Fruit fly (Drosophila melanogaster) whole organism, embryonic: ENCODE results near the gene CG2889.

ENCODE experiments used
- Adf1 ChIP-seq: fragments of 200-800 bp; sonication (Bioruptor generic); IDR thresholded peaks from 2 replicates; pipeline ENCODE4 v1.3.6; 2022; ENCODE audit warnings: missing biosample characterization, missing genetic modification characterization
- Antp ChIP-seq: fragments of 200-800 bp; sonication (Bioruptor generic); optimal IDR thresholded peaks from 3 replicates; lab custom pipeline; 2016; ENCODE audit warnings: missing biosample characterization, missing genetic modification characterization
- Awh ChIP-seq: fragments of 200-800 bp; sonication (Bioruptor generic); IDR thresholded peaks from 2 replicates; pipeline ENCODE4, ENCODE4 v1.3.6; 2022; ENCODE audit warnings: missing biosample characterization, missing genetic modification characterization
- BEAF-32 ChIP-seq: fragments of 200-800 bp; sonication (Bioruptor generic); optimal IDR thresholded peaks from 3 replicates; lab custom pipeline; 2017; ENCODE audit warnings: missing biosample characterization, missing genetic modification characterization, mild to moderate bottlenecking, moderate library complexity, missing genetic modification reagents
- CG13296 ChIP-seq: fragments of 200-800 bp; sonication (Bioruptor generic); optimal IDR thresholded peaks from 3 replicates; lab custom pipeline; 2018; ENCODE audit warnings: missing biosample characterization, mild to moderate bottlenecking, missing genetic modification characterization
- CG13424 ChIP-seq: fragments of 200-800 bp; sonication (Bioruptor generic); optimal IDR thresholded peaks from 2 replicates; lab custom pipeline; 2019; ENCODE audit warnings: missing biosample characterization, mild to moderate bottlenecking, missing genetic modification characterization, moderate library complexity
- CG13624 ChIP-seq: fragments of 200-800 bp; sonication (Bioruptor generic); optimal IDR thresholded peaks from 2 replicates; lab custom pipeline; 2016; ENCODE audit warnings: missing biosample characterization, missing genetic modification characterization
- CG13894 ChIP-seq: fragments of 200-800 bp; sonication (Bioruptor generic); optimal IDR thresholded peaks from 3 replicates; lab custom pipeline; 2018; ENCODE audit warnings: missing biosample characterization, mild to moderate bottlenecking, missing genetic modification characterization, moderate library complexity
- CG1603 ChIP-seq: fragments of 200-800 bp; sonication (Bioruptor generic); optimal IDR thresholded peaks from 2 replicates; lab custom pipeline; 2019; ENCODE audit warnings: missing biosample characterization, mild to moderate bottlenecking, missing genetic modification characterization, moderate library complexity
- CG17328 ChIP-seq: fragments of 200-800 bp; sonication (Bioruptor generic); IDR thresholded peaks from 2 replicates; pipeline ENCODE4 v1.3.6; 2022; ENCODE audit warnings: missing biosample characterization, missing genetic modification characterization
- CG17361 ChIP-seq: fragments of 200-800 bp; sonication (Bioruptor generic); IDR thresholded peaks from 3 replicates; pipeline ENCODE4 v1.3.6; 2022; ENCODE audit warnings: missing biosample characterization, missing genetic modification characterization
- CG17802 ChIP-seq: fragments of 200-800 bp; sonication (Bioruptor generic); optimal IDR thresholded peaks from 2 replicates; lab custom pipeline; 2018; ENCODE audit warnings: missing biosample characterization, mild to moderate bottlenecking, missing genetic modification characterization, moderate library complexity
- CG18619 ChIP-seq: fragments of 200-800 bp; sonication (Bioruptor generic); optimal IDR thresholded peaks from 3 replicates; lab custom pipeline; 2017; ENCODE audit warnings: missing biosample characterization, mild to moderate bottlenecking, missing genetic modification characterization
- CG3065 ChIP-seq: fragments of 200-800 bp; sonication (Bioruptor generic); optimal IDR thresholded peaks from 2 replicates; lab custom pipeline; 2016; ENCODE audit warnings: missing biosample characterization, missing genetic modification characterization
- CG6654 ChIP-seq: fragments of 200-800 bp; sonication (Bioruptor generic); optimal IDR thresholded peaks from 2 replicates; lab custom pipeline; 2017; ENCODE audit warnings: missing biosample characterization, mild to moderate bottlenecking, missing genetic modification characterization
- CG8765 ChIP-seq: fragments of 200-800 bp; sonication (Bioruptor generic); IDR thresholded peaks from 2 replicates; pipeline ENCODE4 v1.3.6; 2022; ENCODE audit warnings: missing biosample characterization, missing genetic modification characterization
- CG9797 ChIP-seq: fragments of 200-800 bp; sonication (Bioruptor generic); optimal IDR thresholded peaks from 3 replicates; lab custom pipeline; 2018; ENCODE audit warnings: missing biosample characterization, mild to moderate bottlenecking, missing genetic modification characterization
- CTCF ChIP-seq: fragments of 200-800 bp; sonication (Bioruptor generic); optimal IDR thresholded peaks from 2 replicates; lab custom pipeline; 2017; ENCODE audit warnings: missing biosample characterization, mild to moderate bottlenecking, missing genetic modification characterization, moderate library complexity
- CoRest ChIP-seq: fragments of 200-800 bp; sonication (Bioruptor generic); optimal IDR thresholded peaks from 3 replicates; lab custom pipeline; 2018; ENCODE audit warnings: missing biosample characterization, mild to moderate bottlenecking, missing genetic modification characterization, moderate library complexity
- Fer1 ChIP-seq: fragments of 200-800 bp; sonication (Bioruptor generic); optimal IDR thresholded peaks from 2 replicates; lab custom pipeline; 2017; ENCODE audit warnings: missing biosample characterization, mild to moderate bottlenecking, missing genetic modification characterization
- HHEX ChIP-seq: fragments of 200-800 bp; sonication (Bioruptor generic); optimal IDR thresholded peaks from 3 replicates; lab custom pipeline; 2017; ENCODE audit warnings: missing biosample characterization, mild to moderate bottlenecking, missing genetic modification characterization, missing genetic modification reagents
- Lhr ChIP-seq: fragments of 200-800 bp; sonication (Bioruptor generic); optimal IDR thresholded peaks from 3 replicates; lab custom pipeline; 2017; ENCODE audit warnings: mild to moderate bottlenecking, missing biosample characterization, missing genetic modification reagents, missing genetic modification characterization
- MBD-R2 ChIP-seq: fragments of 200-800 bp; sonication (Bioruptor generic); IDR thresholded peaks from 2 replicates; pipeline ENCODE4 v1.3.6; 2022; ENCODE audit warnings: missing biosample characterization, missing genetic modification characterization
- Rfx ChIP-seq: fragments of 200-800 bp; sonication (Bioruptor generic); IDR thresholded peaks from 2 replicates; pipeline ENCODE4 v1.3.6; 2022; ENCODE audit warnings: missing biosample characterization, missing genetic modification characterization
- Six4 ChIP-seq: fragments of 200-800 bp; sonication (Bioruptor generic); optimal IDR thresholded peaks from 2 replicates; lab custom pipeline; 2016; ENCODE audit warnings: missing biosample characterization, missing genetic modification characterization
- Xbp1 ChIP-seq: fragments of 200-800 bp; sonication (Bioruptor generic); optimal IDR thresholded peaks from 3 replicates; lab custom pipeline; 2016; ENCODE audit warnings: missing biosample characterization, mild to moderate bottlenecking, missing genetic modification characterization
- YL-1 ChIP-seq: fragments of 200-800 bp; sonication (Bioruptor generic); optimal IDR thresholded peaks from 3 replicates; lab custom pipeline; 2017; ENCODE audit warnings: missing biosample characterization, mild to moderate bottlenecking, missing genetic modification characterization
- ara ChIP-seq: fragments of 200-800 bp; sonication (Bioruptor generic); IDR thresholded peaks from 2 replicates; pipeline ENCODE4 v1.3.6; 2022; ENCODE audit warnings: missing biosample characterization, missing genetic modification characterization
- ase ChIP-seq: fragments of 200-800 bp; sonication (Bioruptor generic); IDR thresholded peaks from 3 replicates; pipeline ENCODE4 v1.3.6; 2022; ENCODE audit warnings: missing biosample characterization, missing genetic modification characterization
- br ChIP-seq: fragments of >200 bp; optimal IDR thresholded peaks from 2 replicates; lab custom pipeline; 2017
- crol ChIP-seq: fragments of 200-800 bp; sonication (Bioruptor generic); IDR thresholded peaks from 2 replicates; pipeline ENCODE4 v1.3.6; 2022; ENCODE audit warnings: missing biosample characterization, missing genetic modification characterization
- cwo ChIP-seq: fragments of 200-800 bp; sonication (Bioruptor generic); optimal IDR thresholded peaks from 3 replicates; lab custom pipeline; 2017; ENCODE audit warnings: missing biosample characterization, missing genetic modification characterization, mild to moderate bottlenecking, moderate library complexity, missing genetic modification reagents
- dmrt99B ChIP-seq: fragments of 200-800 bp; sonication (Bioruptor generic); optimal IDR thresholded peaks from 2 replicates; lab custom pipeline; 2018; ENCODE audit warnings: missing biosample characterization, mild to moderate bottlenecking, missing genetic modification characterization, moderate library complexity
- eyg ChIP-seq: fragments of 200-800 bp; sonication (Bioruptor generic); optimal IDR thresholded peaks from 3 replicates; lab custom pipeline; 2016; ENCODE audit warnings: missing biosample characterization, missing genetic modification characterization
- fd3F ChIP-seq: fragments of 200-800 bp; sonication (Bioruptor generic); optimal IDR thresholded peaks from 2 replicates; lab custom pipeline; 2018; ENCODE audit warnings: missing biosample characterization, mild to moderate bottlenecking, missing genetic modification characterization, moderate library complexity
- fd96Cb ChIP-seq: fragments of 200-800 bp; sonication (Bioruptor generic); optimal IDR thresholded peaks from 2 replicates; lab custom pipeline; 2018; ENCODE audit warnings: missing biosample characterization, mild to moderate bottlenecking, missing genetic modification characterization, moderate library complexity
- jumu ChIP-seq: fragments of 200-800 bp; sonication (Bioruptor generic); optimal IDR thresholded peaks from 3 replicates; lab custom pipeline; 2016; ENCODE audit warnings: missing biosample characterization, missing genetic modification characterization
- lov ChIP-seq, 2 experiments: fragments of 200-800 bp in 1 of 2; fragments of >200 bp in 1 of 2; sonication (Bioruptor generic) in 1 of 2; IDR thresholded peaks in 1 of 2; optimal IDR thresholded peaks in 1 of 2; 2 replicates in 1 of 2; 3 replicates in 1 of 2; pipeline versions ENCODE4 v1.3.6 to Lab custom; 2017 to 2022; ENCODE audit warnings: missing biosample characterization in 1 of 2, missing genetic modification characterization in 1 of 2
- nmo ChIP-seq: fragments of 200-800 bp; sonication (Bioruptor generic); optimal IDR thresholded peaks from 2 replicates; lab custom pipeline; 2018; ENCODE audit warnings: missing biosample characterization, mild to moderate bottlenecking, missing genetic modification characterization, moderate library complexity
- p53 ChIP-seq: fragments of 200-800 bp; sonication (Bioruptor generic); optimal IDR thresholded peaks from 2 replicates; lab custom pipeline; 2016; ENCODE audit warnings: missing biosample characterization, missing genetic modification characterization
- peb ChIP-seq: fragments of 200-800 bp; sonication (Bioruptor generic); IDR thresholded peaks from 2 replicates; pipeline ENCODE4 v1.3.6; 2022; ENCODE audit warnings: missing biosample characterization, missing genetic modification characterization
- ranshi ChIP-seq: fragments of 200-800 bp; sonication (Bioruptor generic); IDR thresholded peaks from 2 replicates; pipeline ENCODE4 v1.3.6; 2022; ENCODE audit warnings: missing biosample characterization, missing genetic modification characterization
- row ChIP-seq: fragments of 200-800 bp; sonication (Bioruptor generic); IDR thresholded peaks from 3 replicates; pipeline ENCODE4 v1.3.6; 2022; ENCODE audit warnings: missing biosample characterization, missing genetic modification characterization
- sens ChIP-seq: fragments of 200-800 bp; sonication (Bioruptor generic); peaks from one replicate; lab custom pipeline; 2016; ENCODE audit warnings: missing biosample characterization, missing genetic modification characterization
- slou ChIP-seq: fragments of 200-800 bp; sonication (Bioruptor generic); optimal IDR thresholded peaks from 3 replicates; lab custom pipeline; 2016; ENCODE audit warnings: missing biosample characterization, missing genetic modification characterization
- sqz ChIP-seq: fragments of 200-800 bp; sonication (Bioruptor generic); optimal IDR thresholded peaks from 3 replicates; lab custom pipeline; 2018; ENCODE audit warnings: missing biosample characterization, mild to moderate bottlenecking, missing genetic modification characterization
- sug ChIP-seq: fragments of 200-800 bp; optimal IDR thresholded peaks from 2 replicates; lab custom pipeline; 2019; ENCODE audit warnings: missing biosample characterization, mild to moderate bottlenecking, missing genetic modification characterization, moderate library complexity
- tap ChIP-seq: fragments of 200-800 bp; optimal IDR thresholded peaks from 3 replicates; lab custom pipeline; 2019; ENCODE audit warnings: missing biosample characterization, mild to moderate bottlenecking, missing genetic modification characterization, moderate library complexity
- tna ChIP-seq: fragments of 200-800 bp; sonication (Bioruptor generic); IDR thresholded peaks from 2 replicates; pipeline ENCODE4 v1.3.6; 2022; ENCODE audit warnings: missing biosample characterization, missing genetic modification characterization; ENCODE audit not compliant: partially characterized antibody
- vvl ChIP-seq: fragments of 200-800 bp; sonication (Bioruptor generic); IDR thresholded peaks from 2 replicates; pipeline ENCODE4 v1.3.6; 2022; ENCODE audit warnings: missing biosample characterization, missing genetic modification characterization
- zen ChIP-seq: fragments of 200-800 bp; sonication (Bioruptor generic); optimal IDR thresholded peaks from 3 replicates; lab custom pipeline; 2018; ENCODE audit warnings: missing biosample characterization, mild to moderate bottlenecking, missing genetic modification characterization, moderate library complexity

The CG2889 gene

DNA sequence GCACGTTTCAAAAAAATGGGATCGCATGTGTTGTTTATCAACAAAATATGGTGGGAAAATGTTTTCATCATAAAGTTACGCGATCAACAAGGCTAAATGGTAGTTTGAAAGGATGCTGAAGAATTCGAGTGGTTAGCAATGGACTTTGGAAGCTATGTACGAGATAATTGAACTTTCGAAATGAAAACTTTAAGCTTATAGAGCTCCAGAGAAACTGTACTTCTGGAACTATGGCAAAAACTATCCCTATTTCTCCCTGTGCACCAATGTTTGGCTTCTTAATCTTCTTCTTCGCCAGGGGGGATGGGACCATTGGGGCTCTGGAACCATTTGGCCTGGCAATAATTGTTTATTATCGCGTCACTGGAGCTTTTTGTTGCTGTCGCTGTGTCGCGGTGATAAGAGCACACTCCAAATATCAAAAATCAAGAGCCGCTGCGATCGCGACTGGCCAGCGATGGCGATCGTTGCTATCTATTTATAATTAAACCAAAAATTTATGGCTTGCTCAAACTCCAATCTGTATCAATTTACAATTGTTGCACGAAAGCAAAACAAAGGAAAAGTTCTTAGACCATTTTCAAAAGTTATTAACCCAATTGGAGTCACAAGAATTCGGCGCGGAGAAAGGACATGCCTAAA is 14.3 kb downstream of the CG2889 start (continued):
- TF ChIP-seq tna (GFP tag; lab: Robert Waterston, UW), result no peak
- no peak for TF ChIP-seq YL-1 (GFP tag; lab: Kevin White, UChicago)
- no peak for TF ChIP-seq CG8765 (GFP tag; lab: Robert Waterston, UW)
- no peak for TF ChIP-seq fd96Cb (tag; lab: Kevin White, UChicago)
- TF ChIP-seq lov (optimal IDR thresholded peaks at IDR 0.05; lab: Kevin White, UChicago), result no peak
- TF ChIP-seq lov (GFP tag; IDR thresholded peaks at IDR 0.05; lab: Robert Waterston, UW), result no peak
- TF ChIP-seq ara (GFP tag; lab: Robert Waterston, UW), result no peak
- peak; percentile 9 for TF ChIP-seq CG13894
- no peak for TF ChIP-seq CG17802 (tag; lab: Kevin White, UChicago)
- peak; percentile 31 for TF ChIP-seq Antp (GFP tag; lab: Kevin White, UChicago)
- no peak for TF ChIP-seq peb (GFP tag; lab: Robert Waterston, UW)
- TF ChIP-seq Xbp1, result peak; percentile 31
- no peak for TF ChIP-seq CG6654 (GFP tag; lab: Kevin White, UChicago)
- no peak for TF ChIP-seq crol (GFP tag; lab: Robert Waterston, UW)
- TF ChIP-seq CG1603 (tag; lab: Kevin White, UChicago), result no peak
- no peak for TF ChIP-seq CTCF (GFP tag; lab: Kevin White, UChicago)
- TF ChIP-seq CG13624 (GFP tag; lab: Kevin White, UChicago), result peak; percentile 39
- no peak for TF ChIP-seq CG9797
- TF ChIP-seq row (GFP tag; lab: Robert Waterston, UW), result peak; percentile 60; the same call in 2 of the 3 replicates
- TF ChIP-seq sqz (GFP tag; lab: Kevin White, UChicago), result no peak
- no peak for TF ChIP-seq Awh
- TF ChIP-seq eyg (GFP tag; lab: Kevin White, UChicago), result no peak
- TF ChIP-seq MBD-R2 (GFP tag; lab: Robert Waterston, UW), result no peak
- peak; percentile 47 for TF ChIP-seq HHEX
- TF ChIP-seq dmrt99B (tag; lab: Kevin White, UChicago), result peak; percentile 34
- no peak for TF ChIP-seq CG3065 (GFP tag; lab: Kevin White, UChicago)
- TF ChIP-seq Six4 (GFP tag; lab: Kevin White, UChicago), result no peak
- TF ChIP-seq sug (tag; lab: Kevin White, UChicago), result peak; percentile 96
- TF ChIP-seq CG18619 (GFP tag; lab: Kevin White, UChicago), result peak; percentile 69
- TF ChIP-seq slou (GFP tag; lab: Kevin White, UChicago), result no peak
- no peak for TF ChIP-seq p53 (GFP tag; lab: Kevin White, UChicago)
- no peak for TF ChIP-seq br (lab: Kevin White, UChicago)
- peak; percentile 43; the same call in 2 of the 3 replicates for TF ChIP-seq CG17361 (GFP tag; lab: Robert Waterston, UW)
- peak; percentile 36 for TF ChIP-seq fd3F (GFP tag; lab: Kevin White, UChicago)
- TF ChIP-seq CG13296, result peak; percentile 53
- TF ChIP-seq Adf1 (GFP tag; lab: Robert Waterston, UW), result no peak
- TF ChIP-seq zen (tag; lab: Kevin White, UChicago), result no peak
- TF ChIP-seq BEAF-32 (GFP tag; lab: Kevin White, UChicago), result no peak
- TF ChIP-seq ase (GFP tag; lab: Robert Waterston, UW), result no peak
- peak; percentile 71 for TF ChIP-seq Fer1 (GFP tag; lab: Kevin White, UChicago)
- no peak for TF ChIP-seq ranshi (GFP tag; lab: Robert Waterston, UW)
- no peak for TF ChIP-seq tap
- TF ChIP-seq cwo (GFP tag; lab: Kevin White, UChicago), result peak; percentile 83
- TF ChIP-seq CG13424 (tag; lab: Kevin White, UChicago), result peak; percentile 36
- no peak for TF ChIP-seq vvl (GFP tag; lab: Robert Waterston, UW)
- TF ChIP-seq jumu (GFP tag; lab: Kevin White, UChicago), result peak; percentile 3
- no peak for TF ChIP-seq Lhr
- TF ChIP-seq nmo (GFP tag; lab: Kevin White, UChicago), result peak; percentile 11
- no peak for TF ChIP-seq CG17328 (GFP tag; lab: Robert Waterston, UW)
- peak; percentile 59 for TF ChIP-seq Rfx (GFP tag; lab: Robert Waterston, UW)
- peak; percentile 65 for TF ChIP-seq CoRest (tag; lab: Kevin White, UChicago)
- peak; percentile 54 for TF ChIP-seq sens
